Fruit fly (Drosophila melanogaster) whole organism, embryonic: ENCODE measurements around the gene CG44362.

Experiments used
- Abd-B ChIP-seq: fragments of 200-800 bp; sonication (Bioruptor generic); optimal IDR thresholded peaks from 2 replicates; lab custom pipeline; 2018; ENCODE audit warnings: missing biosample characterization, mild to moderate bottlenecking, missing genetic modification characterization, moderate library complexity
- BEAF-32 ChIP-seq: fragments of 200-800 bp; sonication (Bioruptor generic); optimal IDR thresholded peaks from 3 replicates; lab custom pipeline; 2017; ENCODE audit warnings: missing biosample characterization, missing genetic modification characterization, mild to moderate bottlenecking, moderate library complexity, missing genetic modification reagents
- CG11093 ChIP-seq: fragments of 200-800 bp; sonication (Bioruptor generic); IDR thresholded peaks from 3 replicates; pipeline ENCODE4 v1.3.6; 2022; ENCODE audit warnings: missing biosample characterization, missing genetic modification characterization
- CG11247 ChIP-seq: fragments of 200-800 bp; sonication (Bioruptor generic); IDR thresholded peaks from 2 replicates; pipeline ENCODE4 v1.3.6; 2022; ENCODE audit warnings: missing biosample characterization, missing genetic modification characterization
- CG12299 ChIP-seq: fragments of 200-800 bp; sonication (Bioruptor generic); optimal IDR thresholded peaks from 2 replicates; lab custom pipeline; 2018; ENCODE audit warnings: missing biosample characterization, mild to moderate bottlenecking, missing genetic modification characterization
- CG12942 ChIP-seq: fragments of 200-800 bp; sonication (Bioruptor generic); optimal IDR thresholded peaks from 3 replicates; lab custom pipeline; 2016; ENCODE audit warnings: missing biosample characterization, missing genetic modification characterization
- CG13287 ChIP-seq: fragments of 200-800 bp; sonication (Bioruptor generic); IDR thresholded peaks from 2 replicates; pipeline ENCODE4 v1.3.6; 2022; ENCODE audit warnings: missing biosample characterization, missing genetic modification characterization; ENCODE audit not compliant: partially characterized antibody
- CG15011 ChIP-seq: fragments of 200-800 bp; sonication (Bioruptor generic); optimal IDR thresholded peaks from 3 replicates; lab custom pipeline; 2018; ENCODE audit warnings: missing biosample characterization, mild to moderate bottlenecking, missing genetic modification characterization
- CG15479 ChIP-seq: fragments of 200-800 bp; sonication (Bioruptor generic); optimal IDR thresholded peaks from 3 replicates; lab custom pipeline; 2019; ENCODE audit warnings: missing biosample characterization, mild to moderate bottlenecking, missing genetic modification characterization, moderate library complexity
- CG1603 ChIP-seq: fragments of 200-800 bp; sonication (Bioruptor generic); optimal IDR thresholded peaks from 2 replicates; lab custom pipeline; 2019; ENCODE audit warnings: missing biosample characterization, mild to moderate bottlenecking, missing genetic modification characterization, moderate library complexity
- CG18764 ChIP-seq: fragments of 200-800 bp; sonication (Bioruptor generic); optimal IDR thresholded peaks from 3 replicates; lab custom pipeline; 2016; ENCODE audit warnings: missing biosample characterization, missing genetic modification characterization
- CG2116 ChIP-seq: fragments of 200-800 bp; sonication (Bioruptor generic); optimal IDR thresholded peaks from 3 replicates; lab custom pipeline; 2018; ENCODE audit warnings: missing biosample characterization, mild to moderate bottlenecking, missing genetic modification characterization
- CG2199 ChIP-seq: fragments of 200-800 bp; sonication (Bioruptor generic); IDR thresholded peaks from 3 replicates; pipeline ENCODE4 v1.3.6; 2022; ENCODE audit warnings: missing biosample characterization, missing genetic modification characterization
- CG30403 ChIP-seq: fragments of 200-800 bp; sonication (Bioruptor generic); optimal IDR thresholded peaks from 3 replicates; lab custom pipeline; 2016; ENCODE audit warnings: missing biosample characterization, missing genetic modification characterization
- CG3281 ChIP-seq: fragments of 200-800 bp; sonication (Bioruptor generic); optimal IDR thresholded peaks from 3 replicates; lab custom pipeline; 2017; ENCODE audit warnings: missing biosample characterization, mild to moderate bottlenecking, missing genetic modification characterization
- CG34422 ChIP-seq: fragments of 200-800 bp; sonication (Bioruptor generic); IDR thresholded peaks from 3 replicates; pipeline ENCODE4 v1.3.6; 2022; ENCODE audit warnings: missing biosample characterization, missing genetic modification characterization
- CG4360 ChIP-seq: fragments of 200-800 bp; sonication (Bioruptor generic); IDR thresholded peaks from 2 replicates; pipeline ENCODE4 v1.3.6; 2022; ENCODE audit warnings: missing biosample characterization, missing genetic modification characterization
- CG43689 ChIP-seq: fragments of 200-800 bp; sonication (Bioruptor generic); IDR thresholded peaks from 2 replicates; pipeline ENCODE4 v1.3.6; 2022; ENCODE audit warnings: missing biosample characterization, missing genetic modification characterization
- CG5180 ChIP-seq: fragments of 200-800 bp; sonication (Bioruptor generic); optimal IDR thresholded peaks from 3 replicates; lab custom pipeline; 2017; ENCODE audit warnings: missing biosample characterization, missing genetic modification characterization, mild to moderate bottlenecking, moderate library complexity, missing genetic modification reagents
- CG7372 ChIP-seq: fragments of 200-800 bp; sonication (Bioruptor generic); IDR thresholded peaks from 2 replicates; pipeline ENCODE4 v1.3.6; 2022; ENCODE audit warnings: missing biosample characterization, missing genetic modification characterization
- CG7556 ChIP-seq: fragments of 200-800 bp; sonication (Bioruptor generic); optimal IDR thresholded peaks from 2 replicates; lab custom pipeline; 2017; ENCODE audit warnings: missing biosample characterization, mild to moderate bottlenecking, missing genetic modification characterization
- CG8290 ChIP-seq, 3 experiments: fragments of 200-800 bp; sonication (Bioruptor generic); optimal IDR thresholded peaks; 2 replicates each; lab custom pipeline; 2016 to 2019; ENCODE audit warnings: missing biosample characterization in 3 of 3, missing genetic modification characterization in 3 of 3, mild to moderate bottlenecking in 2 of 3, moderate library complexity in 1 of 3
- CG9932 ChIP-seq: fragments of 200-800 bp; sonication (Bioruptor generic); IDR thresholded peaks from 2 replicates; pipeline ENCODE4 v1.3.6; 2022; ENCODE audit warnings: missing biosample characterization, missing genetic modification characterization
- D ChIP-seq, 2 experiments: fragments of 200-800 bp in 1 of 2; fragments of >200 bp in 1 of 2; sonication (Bioruptor generic) in 1 of 2; optimal IDR thresholded peaks; 2 replicates in 1 of 2; 3 replicates in 1 of 2; lab custom pipeline; 2017; ENCODE audit warnings: mild to moderate bottlenecking in 1 of 2, missing biosample characterization in 1 of 2, missing genetic modification characterization in 1 of 2, missing genetic modification reagents in 1 of 2
- D19B ChIP-seq: fragments of 200-800 bp; sonication (Bioruptor generic); optimal IDR thresholded peaks from 2 replicates; lab custom pipeline; 2017; ENCODE audit warnings: missing biosample characterization, mild to moderate bottlenecking, missing genetic modification characterization
- Dbx ChIP-seq: fragments of 200-800 bp; sonication (Bioruptor generic); IDR thresholded peaks from 3 replicates; pipeline ENCODE4 v1.3.6; 2022; ENCODE audit warnings: missing biosample characterization, missing genetic modification characterization
- Dfd ChIP-seq, 2 experiments: fragments of >200 bp; optimal IDR thresholded peaks; 2 replicates each; lab custom pipeline; 2017; ENCODE audit warnings: missing biosample characterization in 2 of 2, missing genetic modification characterization in 2 of 2
- HLH3B ChIP-seq: fragments of 200-800 bp; sonication (Bioruptor generic); IDR thresholded peaks from 2 replicates; pipeline ENCODE4 v1.3.6; 2022; ENCODE audit warnings: missing biosample characterization, missing genetic modification characterization
- HLHmδ ChIP-seq: fragments of 200-800 bp; sonication (Bioruptor generic); optimal IDR thresholded peaks from 2 replicates; lab custom pipeline; 2018; ENCODE audit warnings: missing biosample characterization, mild to moderate bottlenecking, missing genetic modification characterization, moderate library complexity
- Kr ChIP-seq: fragments of 200-800 bp; sonication (Bioruptor generic); optimal IDR thresholded peaks from 2 replicates; lab custom pipeline; 2017; ENCODE audit warnings: missing biosample characterization, mild to moderate bottlenecking, missing genetic modification characterization
- Pdp1 ChIP-seq, 2 experiments: fragments of 200-800 bp; sonication (Bioruptor generic); optimal IDR thresholded peaks; 3 replicates each; lab custom pipeline; 2016; ENCODE audit warnings: missing biosample characterization in 2 of 2, missing genetic modification characterization in 2 of 2, mild to moderate bottlenecking in 1 of 2, moderate library complexity in 1 of 2
- Ptx1 ChIP-seq: fragments of 200-800 bp; sonication (Bioruptor generic); IDR thresholded peaks from 2 replicates; pipeline ENCODE4 v1.3.6; 2022; ENCODE audit warnings: missing biosample characterization, missing genetic modification characterization
- Trl ChIP-seq, 3 experiments: fragments of >200 bp in 2 of 3; fragments of 200-800 bp in 1 of 3; sonication (Bioruptor generic) in 1 of 3; optimal IDR thresholded peaks; 2 replicates in 1 of 3; 3 replicates in 2 of 3; lab custom pipeline; 2016 to 2017; ENCODE audit warnings: missing biosample characterization in 1 of 3, missing genetic modification characterization in 1 of 3
- ato ChIP-seq: fragments of 200-800 bp; sonication (Bioruptor generic); IDR thresholded peaks from 2 replicates; pipeline ENCODE4 v1.3.6; 2022; ENCODE audit warnings: missing biosample characterization, missing genetic modification characterization; ENCODE audit not compliant: partially characterized antibody
- crol ChIP-seq: fragments of 200-800 bp; sonication (Bioruptor generic); IDR thresholded peaks from 2 replicates; pipeline ENCODE4 v1.3.6; 2022; ENCODE audit warnings: missing biosample characterization, missing genetic modification characterization
- crp ChIP-seq, 2 experiments: fragments of 200-800 bp; sonication (Bioruptor generic); optimal IDR thresholded peaks; 2 replicates in 1 of 2; 3 replicates in 1 of 2; lab custom pipeline; 2017; ENCODE audit warnings: missing biosample characterization in 2 of 2, missing genetic modification characterization in 2 of 2, mild to moderate bottlenecking in 1 of 2, moderate library complexity in 1 of 2
- fd102C ChIP-seq: fragments of 200-800 bp; sonication (Bioruptor generic); optimal IDR thresholded peaks from 2 replicates; lab custom pipeline; 2018; ENCODE audit warnings: missing biosample characterization, mild to moderate bottlenecking, missing genetic modification characterization, moderate library complexity
- h ChIP-seq: fragments of >200 bp; optimal IDR thresholded peaks from 2 replicates; lab custom pipeline; 2017
- ind ChIP-seq: fragments of 200-800 bp; sonication (Bioruptor generic); optimal IDR thresholded peaks from 3 replicates; lab custom pipeline; 2016; ENCODE audit warnings: missing biosample characterization, missing genetic modification characterization
- jing ChIP-seq: fragments of 200-800 bp; sonication (Bioruptor generic); optimal IDR thresholded peaks from 2 replicates; lab custom pipeline; 2018; ENCODE audit warnings: missing biosample characterization, mild to moderate bottlenecking, missing genetic modification characterization
- jumu ChIP-seq: fragments of 200-800 bp; sonication (Bioruptor generic); optimal IDR thresholded peaks from 3 replicates; lab custom pipeline; 2016; ENCODE audit warnings: missing biosample characterization, missing genetic modification characterization
- ken ChIP-seq: fragments of 200-800 bp; sonication (Bioruptor generic); IDR thresholded peaks from 3 replicates; pipeline ENCODE4 v1.3.6; 2022; ENCODE audit warnings: missing biosample characterization, missing genetic modification characterization
- mam ChIP-seq: fragments of 200-800 bp; sonication (Bioruptor generic); optimal IDR thresholded peaks from 3 replicates; lab custom pipeline; 2016; ENCODE audit warnings: missing biosample characterization, missing genetic modification characterization
- pros ChIP-seq: fragments of 200-800 bp; sonication (Bioruptor generic); optimal IDR thresholded peaks from 3 replicates; lab custom pipeline; 2019; ENCODE audit warnings: missing biosample characterization, mild to moderate bottlenecking, missing genetic modification characterization, moderate library complexity
- ranshi ChIP-seq: fragments of 200-800 bp; sonication (Bioruptor generic); IDR thresholded peaks from 2 replicates; pipeline ENCODE4 v1.3.6; 2022; ENCODE audit warnings: missing biosample characterization, missing genetic modification characterization
- run ChIP-seq: fragments of 200-800 bp; sonication (Bioruptor generic); optimal IDR thresholded peaks from 3 replicates; lab custom pipeline; 2018; ENCODE audit warnings: missing biosample characterization, mild to moderate bottlenecking, missing genetic modification characterization
- sens-2 ChIP-seq: fragments of 200-800 bp; sonication (Bioruptor generic); IDR thresholded peaks from 2 replicates; pipeline ENCODE4 v1.3.6; 2022; ENCODE audit warnings: missing biosample characterization, missing genetic modification characterization
- trh ChIP-seq: fragments of 200-800 bp; sonication (Bioruptor generic); optimal IDR thresholded peaks from 2 replicates; lab custom pipeline; 2016; ENCODE audit warnings: missing biosample characterization, missing genetic modification characterization

Gene CG44362

DNA sequence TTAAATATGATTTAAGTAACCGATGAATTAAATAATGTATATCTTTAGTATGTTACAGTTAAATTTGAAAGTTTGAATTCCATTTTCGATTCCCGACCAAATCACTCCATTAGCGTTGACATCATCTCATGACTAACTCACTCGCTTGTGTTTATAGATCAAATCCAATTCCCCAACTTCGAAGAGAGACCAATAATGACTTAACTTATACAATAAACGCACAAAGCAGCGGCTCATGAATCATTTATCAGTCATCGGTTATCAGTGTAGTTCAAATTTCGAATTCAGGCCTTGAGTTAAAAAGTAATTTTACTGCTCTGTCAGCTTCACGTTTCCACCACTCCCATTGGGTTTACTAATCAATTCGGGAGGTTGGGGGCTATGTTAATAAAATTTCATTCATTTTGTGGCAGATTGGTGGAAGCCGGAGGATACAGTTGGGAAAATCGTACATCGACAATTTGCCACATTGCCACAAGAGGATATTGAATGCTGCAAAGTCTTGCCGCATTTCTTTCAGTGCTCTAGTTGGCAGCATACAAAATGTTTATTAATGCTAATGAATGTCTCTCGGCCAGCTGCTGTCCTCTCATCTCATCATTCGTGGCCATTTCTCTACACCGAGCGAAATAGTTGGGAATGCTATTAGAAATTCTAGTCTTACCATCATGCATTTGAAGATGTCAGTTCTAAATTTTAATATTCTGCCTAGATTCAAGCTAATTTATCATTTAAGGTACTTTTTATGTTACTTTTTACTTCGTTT, 11.1 kb downstream of the CG44362 start (continued):
- TF ChIP-seq Ptx1 = peak; percentile 23; the same call in 1 of the 2 replicates
- no peak for TF ChIP-seq CG4360 (GFP tag; lab: Robert Waterston, UW)
- no peak for TF ChIP-seq crp (GFP tag; optimal IDR thresholded peaks at IDR 0.05; lab: Kevin White, UChicago)
- no peak for TF ChIP-seq sens-2 (GFP tag; lab: Robert Waterston, UW)
- TF ChIP-seq mam (GFP tag; lab: Kevin White, UChicago) = peak; percentile 43
- no peak for TF ChIP-seq CG12942
- TF ChIP-seq Dbx (GFP tag; lab: Robert Waterston, UW) = no peak
- TF ChIP-seq CG15011 (GFP tag; lab: Kevin White, UChicago) = no peak
- TF ChIP-seq CG1603 = peak; percentile 48
- TF ChIP-seq crol = no peak
- peak; percentile 31 for TF ChIP-seq CG5180 (GFP tag; lab: Kevin White, UChicago)
- TF ChIP-seq ind = peak; percentile 47
- no peak for TF ChIP-seq HLHmδ (GFP tag; lab: Kevin White, UChicago)
- TF ChIP-seq D19B (GFP tag; lab: Kevin White, UChicago) = no peak
- TF ChIP-seq CG3281 (GFP tag; lab: Kevin White, UChicago) = peak; percentile 5
- no peak for TF ChIP-seq CG11093 (GFP tag; lab: Robert Waterston, UW)
- 0 out of 2 replicates have a peak, but pooled peaks have one; percentile 16 for TF ChIP-seq ranshi
- no peak for TF ChIP-seq Trl (optimal IDR thresholded peaks at IDR 0.05; lab: Kevin White, UChicago)
- no peak for TF ChIP-seq Trl (GFP tag; optimal IDR thresholded peaks at IDR 0.05; lab: Kevin White, UChicago)
- no peak; the same call in 2 of the 3 replicates for TF ChIP-seq ken (GFP tag; lab: Robert Waterston, UW)
- TF ChIP-seq CG8290 (GFP tag; optimal IDR thresholded peaks at IDR 0.05; lab: Kevin White, UChicago) = no peak
- TF ChIP-seq CG8290 (tag; optimal IDR thresholded peaks at IDR 0.05; lab: Kevin White, UChicago) = peak in 1 of 2 experiments; percentile 57
- TF ChIP-seq CG15479 = no peak
- TF ChIP-seq Pdp1 (GFP tag; optimal IDR thresholded peaks at IDR 0.05; lab: Kevin White, UChicago) = peak; percentile 15 to 64
- TF ChIP-seq CG13287 (GFP tag; lab: Robert Waterston, UW) = no peak
- TF ChIP-seq fd102C = no peak
- no peak for TF ChIP-seq Dfd (GFP tag; optimal IDR thresholded peaks at IDR 0.05; lab: Kevin White, UChicago)
- no peak for TF ChIP-seq ato (GFP tag; lab: Robert Waterston, UW)
- no peak for TF ChIP-seq CG7372
- peak; percentile 48 for TF ChIP-seq CG7556 (GFP tag; lab: Kevin White, UChicago)
- TF ChIP-seq D (optimal IDR thresholded peaks at IDR 0.05; lab: Kevin White, UChicago) = no peak
- TF ChIP-seq D (GFP tag; optimal IDR thresholded peaks at IDR 0.05; lab: Kevin White, UChicago) = peak; percentile 33
- TF ChIP-seq CG2116 (GFP tag; lab: Kevin White, UChicago) = no peak
- TF ChIP-seq CG12299 (tag; lab: Kevin White, UChicago) = no peak
- TF ChIP-seq h (lab: Kevin White, UChicago) = no peak
- TF ChIP-seq CG34422 = no peak
- peak; percentile 33 for TF ChIP-seq trh (GFP tag; lab: Kevin White, UChicago)
- TF ChIP-seq pros (GFP tag; lab: Kevin White, UChicago) = no peak
- no peak for TF ChIP-seq jumu (GFP tag; lab: Kevin White, UChicago)
- TF ChIP-seq jing (GFP tag; lab: Kevin White, UChicago) = no peak
- TF ChIP-seq CG18764 (GFP tag; lab: Kevin White, UChicago) = no peak
- no peak for TF ChIP-seq Kr
- 0 out of 2 replicates have a peak, but pooled peaks have one; percentile 8 for TF ChIP-seq CG9932
- no peak for TF ChIP-seq CG43689 (GFP tag; lab: Robert Waterston, UW)
- no peak for TF ChIP-seq CG2199 (GFP tag; lab: Robert Waterston, UW)
- no peak for TF ChIP-seq run (tag; lab: Kevin White, UChicago)
- no peak for TF ChIP-seq CG11247
- TF ChIP-seq Abd-B (GFP tag; lab: Kevin White, UChicago) = peak; percentile 8
- TF ChIP-seq CG30403 = peak; percentile 39
- no peak for TF ChIP-seq BEAF-32
- TF ChIP-seq HLH3B (GFP tag; lab: Robert Waterston, UW) = no peak
